Comparison of ENCODE assay signal across 5 fruit fly cellular contexts in the genomic region with DNA sequence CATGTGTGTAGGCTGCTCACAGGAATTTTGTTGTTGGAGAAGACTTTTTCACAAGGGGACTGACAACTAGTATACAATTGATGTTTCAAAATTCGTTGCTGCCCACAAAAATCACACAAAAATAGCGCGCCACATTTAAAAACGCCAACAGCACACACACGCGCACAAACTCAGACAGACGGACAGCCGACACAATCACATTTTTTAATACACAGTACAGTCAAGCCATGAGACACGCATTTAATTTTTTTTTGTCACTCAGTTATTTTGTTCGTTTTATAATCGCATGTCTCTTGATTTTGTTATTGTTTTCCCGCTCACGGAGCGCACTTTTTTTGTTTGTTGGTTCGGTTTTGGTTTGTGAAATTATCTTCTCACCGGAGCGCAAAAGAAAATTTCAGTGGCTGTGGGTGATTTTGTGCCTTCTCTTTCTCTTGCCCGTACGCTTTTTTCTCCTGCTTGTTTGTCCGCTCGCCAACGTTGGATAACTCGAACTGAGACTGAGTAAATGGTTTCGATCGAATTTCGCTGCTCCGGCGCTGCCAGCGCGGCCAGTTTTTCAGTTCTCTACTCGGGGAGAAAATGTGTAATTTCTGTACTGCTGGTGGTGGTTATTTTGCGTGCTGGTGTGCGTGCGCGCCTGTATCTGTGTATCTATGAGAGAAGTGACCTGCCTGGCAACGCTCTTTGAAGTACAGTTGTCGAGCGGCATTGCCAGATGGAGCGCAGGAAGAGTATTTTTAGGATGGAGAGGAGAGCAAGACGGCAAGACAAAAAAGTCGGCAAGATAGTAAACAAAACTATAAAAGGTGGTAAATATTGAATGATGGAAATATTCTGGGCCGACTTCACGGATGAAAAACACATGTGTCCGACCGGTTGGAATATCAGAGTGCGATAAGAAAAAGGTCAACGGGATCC.
TF ChIP-seq lines count a peak whose summit lies in the region.

A gene (minus strand): TSS at position 499 of the 921 bp plus-strand sequence.

TF ChIP-seq in whole organism, adult, 20 proteins besides CTCF, POLR2A, EP300 and RAD21 (continued from another document):
- peak; percentile 64 for TF ChIP-seq Hr96 (GFP tag; optimal IDR thresholded peaks at IDR 0.05; lab: Kevin White, UChicago)
- TF ChIP-seq CG33017 (tag; optimal IDR thresholded peaks at IDR 0.05; lab: Kevin White, UChicago) = peak; percentile 64
- peak; percentile 4 for TF ChIP-seq CG7045 (GFP tag; optimal IDR thresholded peaks at IDR 0.05; lab: Kevin White, UChicago)
- TF ChIP-seq bab1 (GFP tag; optimal IDR thresholded peaks at IDR 0.05; lab: Kevin White, UChicago) = peak; percentile 56
- TF ChIP-seq CG1620 (GFP tag; optimal IDR thresholded peaks at IDR 0.05; lab: Kevin White, UChicago) = peak; percentile 35

TF ChIP-seq in whole organism, embryonic, 481 proteins besides CTCF, POLR2A, EP300 and RAD21 (continued from another document and continues in another):
- TF ChIP-seq CG11696 (GFP tag; IDR thresholded peaks at IDR 0.05; lab: Robert Waterston, UW) = peak; percentile 48; the same call in 1 of the 2 replicates
- 0 out of 2 replicates have a peak, but pooled peaks have one; percentile 25 for TF ChIP-seq CG11247 (GFP tag; IDR thresholded peaks at IDR 0.05; lab: Robert Waterston, UW)
- no peak for TF ChIP-seq CG10462 (GFP tag; optimal IDR thresholded peaks at IDR 0.05; lab: Kevin White, UChicago)
- TF ChIP-seq CG1792 (GFP tag; optimal IDR thresholded peaks at IDR 0.05; lab: Kevin White, UChicago) = no peak
- TF ChIP-seq CG10209 (GFP tag; optimal IDR thresholded peaks at IDR 0.05; lab: Kevin White, UChicago) = peak; percentile 47
- TF ChIP-seq CG3163 (GFP tag; optimal IDR thresholded peaks at IDR 0.05; lab: Kevin White, UChicago) = peak; percentile 91
- no peak for TF ChIP-seq Usf (GFP tag; optimal IDR thresholded peaks at IDR 0.05; lab: Kevin White, UChicago)
- TF ChIP-seq Gug (GFP tag; IDR thresholded peaks at IDR 0.05; lab: Robert Waterston, UW) = no peak
- TF ChIP-seq hth (optimal IDR thresholded peaks at IDR 0.05; lab: Kevin White, UChicago) = no peak
- no peak for TF ChIP-seq pita (GFP tag; optimal IDR thresholded peaks at IDR 0.05; lab: Kevin White, UChicago)
- no peak for TF ChIP-seq CG8765 (GFP tag; IDR thresholded peaks at IDR 0.05; lab: Robert Waterston, UW)
- peak; percentile 25 for TF ChIP-seq CG1529 (GFP tag; optimal IDR thresholded peaks at IDR 0.05; lab: Kevin White, UChicago)
- TF ChIP-seq chinmo (GFP tag; IDR thresholded peaks at IDR 0.05; lab: Robert Waterston, UW; ENCODE audit: partially characterized antibody) = peak; percentile 68; the same call in 2 of the 4 replicates
- TF ChIP-seq Scr (GFP tag; IDR thresholded peaks at IDR 0.05; lab: Robert Waterston, UW; ENCODE audit: partially characterized antibody) = peak; percentile 45
- TF ChIP-seq dmrt99B (tag; optimal IDR thresholded peaks at IDR 0.05; lab: Kevin White, UChicago) = peak; percentile 5
- no peak for TF ChIP-seq CG13775 (GFP tag; optimal IDR thresholded peaks at IDR 0.05; lab: Kevin White, UChicago)
- TF ChIP-seq pfk (GFP tag; optimal IDR thresholded peaks at IDR 0.05; lab: Kevin White, UChicago) = peak; percentile 65
- no peak for TF ChIP-seq CG14965 (GFP tag; optimal IDR thresholded peaks at IDR 0.05; lab: Kevin White, UChicago; ENCODE audit: borderline replicate concordance)
- TF ChIP-seq p53 (GFP tag; optimal IDR thresholded peaks at IDR 0.05; lab: Kevin White, UChicago) = no peak
- no peak for TF ChIP-seq Ets97D (GFP tag; optimal IDR thresholded peaks at IDR 0.05; lab: Kevin White, UChicago)
- TF ChIP-seq her (GFP tag; optimal IDR thresholded peaks at IDR 0.05; lab: Kevin White, UChicago) = peak; percentile 3
- TF ChIP-seq CG8290 (GFP tag; optimal IDR thresholded peaks at IDR 0.05; lab: Kevin White, UChicago) = peak; percentile 20
- peak; percentile 54 to 70 for TF ChIP-seq CG8290 (tag; optimal IDR thresholded peaks at IDR 0.05; lab: Kevin White, UChicago)
- no peak for TF ChIP-seq C15 (GFP tag; IDR thresholded peaks at IDR 0.05; lab: Robert Waterston, UW)
- no peak for TF ChIP-seq CG18011 (GFP tag; optimal IDR thresholded peaks at IDR 0.05; lab: Kevin White, UChicago)
- peak; percentile 61 for TF ChIP-seq scrt (GFP tag; optimal IDR thresholded peaks at IDR 0.05; lab: Kevin White, UChicago)
- TF ChIP-seq B-H1 (GFP tag; IDR thresholded peaks at IDR 0.05; lab: Robert Waterston, UW) = no peak
- no peak for TF ChIP-seq salm (tag; optimal IDR thresholded peaks at IDR 0.05; lab: Kevin White, UChicago)

TF ChIP-seq in whole organism, prepupa, 60 proteins besides CTCF, POLR2A, EP300 and RAD21 (continued from another document and continues in another):
- TF ChIP-seq CG15336 (GFP tag; IDR thresholded peaks at IDR 0.05; lab: Robert Waterston, UW) = peak; percentile 20; the same call in 1 of the 2 replicates
- TF ChIP-seq CG3032 (tag; optimal IDR thresholded peaks at IDR 0.05; lab: Kevin White, UChicago) = no peak
- no peak for TF ChIP-seq dac (GFP tag; optimal IDR thresholded peaks at IDR 0.05; lab: Kevin White, UChicago)
- TF ChIP-seq CG6163 (GFP tag; IDR thresholded peaks at IDR 0.05; lab: Robert Waterston, UW) = peak; percentile 60; the same call in 2 of the 3 replicates
- TF ChIP-seq ss (GFP tag; optimal IDR thresholded peaks at IDR 0.05; lab: Kevin White, UChicago) = peak; percentile 23 to 50
- TF ChIP-seq CG7368 (GFP tag; optimal IDR thresholded peaks at IDR 0.05; lab: Kevin White, UChicago) = no peak
- TF ChIP-seq CG11294 (GFP tag; IDR thresholded peaks at IDR 0.05; lab: Robert Waterston, UW) = no peak
- TF ChIP-seq lz (GFP tag; optimal IDR thresholded peaks at IDR 0.05; lab: Kevin White, UChicago) = no peak
- peak; percentile 98 for TF ChIP-seq fkh (GFP tag; optimal IDR thresholded peaks at IDR 0.05; lab: Kevin White, UChicago)
- TF ChIP-seq eg (GFP tag; IDR thresholded peaks at IDR 0.05; lab: Robert Waterston, UW) = no peak; the same call in 1 of the 3 replicates
- TF ChIP-seq Sox102F (GFP tag; optimal IDR thresholded peaks at IDR 0.05; lab: Kevin White, UChicago) = peak; percentile 16
- no peak for TF ChIP-seq Sox14 (GFP tag; optimal IDR thresholded peaks at IDR 0.05; lab: Kevin White, UChicago)
- TF ChIP-seq CG32006 (GFP tag; optimal IDR thresholded peaks at IDR 0.05; lab: Kevin White, UChicago) = peak; percentile 17
- TF ChIP-seq Met (GFP tag; optimal IDR thresholded peaks at IDR 0.05; lab: Kevin White, UChicago) = no peak
- no peak for TF ChIP-seq Blimp-1 (GFP tag; optimal IDR thresholded peaks at IDR 0.05; lab: Kevin White, UChicago)
- no peak for TF ChIP-seq Hr39 (GFP tag; optimal IDR thresholded peaks at IDR 0.05; lab: Kevin White, UChicago)
- no peak for TF ChIP-seq CG34406 (GFP tag; optimal IDR thresholded peaks at IDR 0.05; lab: Kevin White, UChicago)
- no peak for TF ChIP-seq CG31627 (GFP tag; optimal IDR thresholded peaks at IDR 0.05; lab: Kevin White, UChicago)
- TF ChIP-seq cyc (GFP tag; optimal IDR thresholded peaks at IDR 0.05; lab: Kevin White, UChicago) = no peak
- no peak for TF ChIP-seq CG11762 (GFP tag; optimal IDR thresholded peaks at IDR 0.05; lab: Kevin White, UChicago; ENCODE audit: insufficient read depth)
- no peak for TF ChIP-seq CG4318 (GFP tag; optimal IDR thresholded peaks at IDR 0.05; lab: Kevin White, UChicago)
- TF ChIP-seq CG11902 (GFP tag; optimal IDR thresholded peaks at IDR 0.05; lab: Kevin White, UChicago) = no peak
- peak; percentile 31 for TF ChIP-seq CG6276 (GFP tag; optimal IDR thresholded peaks at IDR 0.05; lab: Kevin White, UChicago)
- TF ChIP-seq CG1621 (tag; optimal IDR thresholded peaks at IDR 0.05; lab: Kevin White, UChicago) = peak; percentile 39
- no peak for TF ChIP-seq Gug (GFP tag; IDR thresholded peaks at IDR 0.05; lab: Robert Waterston, UW)
- peak; percentile 5 for TF ChIP-seq CG8632 (GFP tag; optimal IDR thresholded peaks at IDR 0.05; lab: Kevin White, UChicago)
- TF ChIP-seq spab (GFP tag; optimal IDR thresholded peaks at IDR 0.05; lab: Kevin White, UChicago) = no peak
- no peak for TF ChIP-seq Hr4 (GFP tag; optimal IDR thresholded peaks at IDR 0.05; lab: Kevin White, UChicago)
- TF ChIP-seq pdm3 (GFP tag; optimal IDR thresholded peaks at IDR 0.05; lab: Kevin White, UChicago) = no peak
- TF ChIP-seq esn (GFP tag; optimal IDR thresholded peaks at IDR 0.05; lab: Kevin White, UChicago) = no peak

TF ChIP-seq in whole organism, pupa, 21 proteins besides CTCF, POLR2A, EP300 and RAD21 (continued from another document):
- TF ChIP-seq CG8301 (tag; optimal IDR thresholded peaks at IDR 0.05; lab: Kevin White, UChicago) = no peak
- no peak for TF ChIP-seq Snoo (tag; optimal IDR thresholded peaks at IDR 0.05; lab: Kevin White, UChicago)
- peak; percentile 6; the same call in 1 of the 3 replicates for TF ChIP-seq CG4496 (GFP tag; IDR thresholded peaks at IDR 0.05; lab: Robert Waterston, UW)
- TF ChIP-seq CG14655 (GFP tag; optimal IDR thresholded peaks at IDR 0.05; lab: Kevin White, UChicago) = no peak

TF ChIP-seq in whole organism, wandering third instar larva, 38 proteins besides CTCF, POLR2A, EP300 and RAD21 (continued from another document):
- TF ChIP-seq jim (GFP tag; optimal IDR thresholded peaks at IDR 0.05; lab: Kevin White, UChicago) (no peak), brk (GFP tag; optimal IDR thresholded peaks at IDR 0.05; lab: Kevin White, UChicago) (peak; percentile 63), dsf (GFP tag; optimal IDR thresholded peaks at IDR 0.05; lab: Kevin White, UChicago; ENCODE audit: borderline replicate concordance) (no peak), sv (GFP tag; optimal IDR thresholded peaks at IDR 0.05; lab: Kevin White, UChicago) (no peak), Rel (GFP tag; optimal IDR thresholded peaks at IDR 0.05; lab: Kevin White, UChicago) (peak; percentile 85), Rel (tag; optimal IDR thresholded peaks at IDR 0.05; lab: Kevin White, UChicago) (peak; percentile 45), OdsH (GFP tag; optimal IDR thresholded peaks at IDR 0.05; lab: Kevin White, UChicago) (no peak), CrebA (GFP tag; optimal IDR thresholded peaks at IDR 0.05; lab: Kevin White, UChicago; ENCODE audit: borderline replicate concordance) (peak; percentile 96), Abd-B (GFP tag; optimal IDR thresholded peaks at IDR 0.05; lab: Kevin White, UChicago) (no peak), Myc (optimal IDR thresholded peaks at IDR 0.05; lab: Kevin White, UChicago) (no peak), tai (GFP tag; optimal IDR thresholded peaks at IDR 0.05; lab: Kevin White, UChicago) (no peak), Dfd (GFP tag; optimal IDR thresholded peaks at IDR 0.05; lab: Kevin White, UChicago) (no peak), br (GFP tag; optimal IDR thresholded peaks at IDR 0.05; lab: Kevin White, UChicago) (peak; percentile 55), Vsx2 (GFP tag; optimal IDR thresholded peaks at IDR 0.05; lab: Kevin White, UChicago; ENCODE audit: partially characterized antibody) (peak; percentile 26), sage (GFP tag; optimal IDR thresholded peaks at IDR 0.05; lab: Kevin White, UChicago) (peak; percentile 48), GATAd (GFP tag; optimal IDR thresholded peaks at IDR 0.05; lab: Kevin White, UChicago) (no peak), woc (GFP tag; optimal IDR thresholded peaks at IDR 0.05; lab: Kevin White, UChicago) (no peak), CG32264 (GFP tag; optimal IDR thresholded peaks at IDR 0.05; lab: Kevin White, UChicago) (peak; percentile 19), N (GFP tag; optimal IDR thresholded peaks at IDR 0.05; lab: Kevin White, UChicago) (no peak), rgr (GFP tag; optimal IDR thresholded peaks at IDR 0.05; lab: Kevin White, UChicago) (no peak)
